Worm (Caenorhabditis elegans): Measurements from ENCODE around the gene T01B7.9.

Gene T01B7.9

DNA sequence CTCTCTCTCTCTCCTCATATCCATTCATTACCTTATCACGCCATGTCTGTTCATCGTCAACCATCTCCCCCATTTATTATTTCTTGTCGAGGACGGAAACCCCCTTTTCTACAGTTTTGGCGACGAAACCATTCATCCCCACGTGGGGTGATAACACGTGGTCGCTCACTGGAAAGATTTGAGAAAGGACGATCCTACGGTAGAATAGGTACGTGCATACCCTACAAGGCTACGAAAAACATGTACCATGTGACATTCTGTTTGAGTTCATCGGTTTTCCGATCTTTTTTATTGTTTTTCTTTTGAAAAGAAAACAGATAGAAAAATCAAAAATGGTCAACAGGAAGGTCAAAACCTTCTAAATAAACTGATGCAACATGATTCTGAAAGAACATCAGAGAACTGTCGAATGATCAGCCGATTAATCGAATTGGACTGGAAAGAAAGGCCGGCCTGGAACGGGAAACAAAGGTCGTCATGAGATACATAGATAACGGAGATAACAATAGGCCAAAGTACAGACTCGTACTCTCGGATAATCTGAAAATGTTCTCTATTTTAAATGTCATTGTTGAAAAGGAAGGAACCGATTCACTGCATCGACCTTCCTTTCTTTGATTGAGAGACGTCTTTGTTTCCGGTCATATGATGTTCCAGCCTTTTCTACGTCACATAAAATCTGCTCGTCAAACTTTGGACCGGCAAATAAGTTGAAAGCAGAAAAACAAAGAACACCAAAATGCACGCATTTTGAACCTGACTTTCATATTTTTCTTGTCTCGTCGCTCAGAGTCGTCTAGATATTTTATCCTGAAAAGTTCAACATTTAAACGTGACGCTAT is 15.6 kb upstream of the T01B7.9 start (continued):
- peak; percentile 91 to 92 for TF ChIP-seq mdl-1 (tag; optimal IDR thresholded peaks at IDR 0.05)
- TF ChIP-seq hmg-1.1 (GFP tag; IDR thresholded peaks at IDR 0.05) = 0 out of 2 replicates have a peak, but pooled peaks have one; percentile 8
- peak; percentile 59 for TF ChIP-seq php-3 (GFP tag; IDR thresholded peaks at IDR 0.05)
- TF ChIP-seq snpc-4 (tag; optimal IDR thresholded peaks at IDR 0.05) = no peak
- TF ChIP-seq rbr-2 (tag; optimal IDR thresholded peaks at IDR 0.05) = peak; percentile 1
- peak; percentile 96 for TF ChIP-seq nhr-48 (tag; optimal IDR thresholded peaks at IDR 0.05)
- peak; percentile 62; the same call in 1 of the 2 replicates for TF ChIP-seq mdt-29 (GFP tag; IDR thresholded peaks at IDR 0.05)
- peak; percentile 15 for TF ChIP-seq lin-13 (GFP tag; optimal IDR thresholded peaks at IDR 0.05)
- peak; percentile 66 for TF ChIP-seq nhr-25 (tag; optimal IDR thresholded peaks at IDR 0.05; ENCODE audit: borderline replicate concordance, insufficient read depth)
- no peak for TF ChIP-seq ceh-28 (tag; optimal IDR thresholded peaks at IDR 0.05)
- TF ChIP-seq dpl-1 (GFP tag; optimal IDR thresholded peaks at IDR 0.05) = peak; percentile 20
- no peak for TF ChIP-seq dmd-8 (GFP tag; IDR thresholded peaks at IDR 0.05)
- TF ChIP-seq Y5F2A.4 (GFP tag; optimal IDR thresholded peaks at IDR 0.05) = no peak
- peak; percentile 15 for TF ChIP-seq mes-2 (tag; optimal IDR thresholded peaks at IDR 0.05; ENCODE audit: poor library complexity, severe bottlenecking)
- peak; percentile 11 to 31 for TF ChIP-seq hif-1 (tag; optimal IDR thresholded peaks at IDR 0.05)

DNA sequence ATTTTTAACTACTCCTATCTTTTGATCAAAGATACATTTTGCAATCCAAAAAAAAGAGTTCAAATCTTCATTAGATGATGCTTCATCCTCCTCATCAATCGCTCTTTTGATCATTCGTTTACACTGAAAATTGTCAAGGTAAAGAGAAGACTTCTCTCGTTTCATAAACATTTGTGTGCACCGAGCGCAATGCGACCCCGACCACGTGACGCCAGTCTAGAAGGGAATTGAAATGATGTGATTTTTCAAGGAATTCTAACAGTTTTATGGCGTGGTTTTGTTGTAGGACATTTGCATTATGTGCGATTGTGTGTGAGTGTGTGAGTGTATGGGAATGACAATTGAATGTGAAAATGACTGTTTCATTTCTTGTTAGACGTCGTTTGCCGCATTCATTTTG is 14.7 kb upstream of the T01B7.9 start:
- peak in 1 of 2 experiments; percentile 54 for TF ChIP-seq mdl-1 (tag; optimal IDR thresholded peaks at IDR 0.05)
- peak; percentile 49; the same call in 1 of the 2 replicates for TF ChIP-seq tra-1 (GFP tag; IDR thresholded peaks at IDR 0.05)
- TF ChIP-seq lin-13 (GFP tag; optimal IDR thresholded peaks at IDR 0.05) = no peak
- TF ChIP-seq F44E2.7 (GFP tag; IDR thresholded peaks at IDR 0.05) = no peak
- TF ChIP-seq Y105C5A.15 (GFP tag; IDR thresholded peaks at IDR 0.05) = no peak
- peak; percentile 16 for TF ChIP-seq nhr-28 (tag; optimal IDR thresholded peaks at IDR 0.05)
- no peak for TF ChIP-seq zip-2 (tag; optimal IDR thresholded peaks at IDR 0.05)
- TF ChIP-seq nhr-237 (tag; optimal IDR thresholded peaks at IDR 0.05) = no peak
- peak in 1 of 2 experiments; percentile 58 for TF ChIP-seq hif-1 (tag; optimal IDR thresholded peaks at IDR 0.05)
- no peak for TF ChIP-seq daf-19 (GFP tag; conservative IDR thresholded peaks at IDR 0.05)
- TF ChIP-seq lin-39 (tag; optimal IDR thresholded peaks at IDR 0.05) = no peak
- TF ChIP-seq hlh-30 (tag; optimal IDR thresholded peaks at IDR 0.05; ENCODE audit: insufficient read depth) = peak; percentile 73
- peak; percentile 26 for TF ChIP-seq nhr-11 (tag; optimal IDR thresholded peaks at IDR 0.05)
- TF ChIP-seq mxl-3 (GFP tag; optimal IDR thresholded peaks at IDR 0.05) = peak; percentile 49
- TF ChIP-seq nhr-48 (tag; optimal IDR thresholded peaks at IDR 0.05) = peak; percentile 55
- TF ChIP-seq dmd-6 (GFP tag; IDR thresholded peaks at IDR 0.05) = peak; percentile 63
- peak; percentile 20 for TF ChIP-seq dve-1 (tag; optimal IDR thresholded peaks at IDR 0.05; ENCODE audit: insufficient read depth)
- no peak for TF ChIP-seq lir-3 (tag; optimal IDR thresholded peaks at IDR 0.05)
- TF ChIP-seq lsy-2 (tag; optimal IDR thresholded peaks at IDR 0.05) = peak in 1 of 2 experiments; percentile 39
- no peak for TF ChIP-seq daf-12 (tag; optimal IDR thresholded peaks at IDR 0.05)
- TF ChIP-seq hmg-1.1 (GFP tag; IDR thresholded peaks at IDR 0.05) = no peak
- TF ChIP-seq ceh-20 (GFP tag; IDR thresholded peaks at IDR 0.05) = peak; percentile 45; the same call in 1 of the 2 replicates
- TF ChIP-seq ztf-7 (tag; optimal IDR thresholded peaks at IDR 0.05) = no peak
- peak; percentile 97 for TF ChIP-seq aha-1 (tag)
- 0 out of 2 replicates have a peak, but pooled peaks have one; percentile 5 for TF ChIP-seq php-3 (GFP tag; IDR thresholded peaks at IDR 0.05)
- TF ChIP-seq hlh-11 (tag; optimal IDR thresholded peaks at IDR 0.05) = peak; percentile 62
- TF ChIP-seq daf-16 (GFP tag; optimal IDR thresholded peaks at IDR 0.05) = peak in 1 of 2 experiments; percentile 48
- peak; percentile 40 for TF ChIP-seq daf-16 (tag; optimal IDR thresholded peaks at IDR 0.05)
- TF ChIP-seq egl-27 (tag; optimal IDR thresholded peaks at IDR 0.05) = no peak

All from whole organism, L4 larva.